Fruit fly (Drosophila melanogaster) whole organism, embryonic: ENCODE measurements around the gene Zif.
A peak's percentile ranks its signal among the peaks of the same experiment; 100 is the strongest.

ENCODE experiments used
- Asciz ChIP-seq: fragments of 200-800 bp; sonication (Bioruptor generic); optimal IDR thresholded peaks from 2 replicates; lab custom pipeline; 2017; ENCODE audit warnings: missing biosample characterization, mild to moderate bottlenecking, missing genetic modification characterization, missing genetic modification reagents
- Bgb ChIP-seq: fragments of 200-800 bp; sonication (Bioruptor generic); IDR thresholded peaks from 2 replicates; pipeline ENCODE4 v1.3.6; 2022; ENCODE audit warnings: missing biosample characterization, missing genetic modification characterization; ENCODE audit not compliant: partially characterized antibody
- CG10147 ChIP-seq: fragments of 200-800 bp; sonication (Bioruptor generic); optimal IDR thresholded peaks from 2 replicates; lab custom pipeline; 2019; ENCODE audit warnings: missing biosample characterization, mild to moderate bottlenecking, missing genetic modification characterization, moderate library complexity
- CG10543 ChIP-seq: fragments of 200-800 bp; sonication (Bioruptor generic); optimal IDR thresholded peaks from 3 replicates; lab custom pipeline; 2017; ENCODE audit warnings: missing biosample characterization, mild to moderate bottlenecking, missing genetic modification characterization, moderate library complexity
- CG10979 ChIP-seq: fragments of 200-800 bp; sonication (Bioruptor generic); optimal IDR thresholded peaks from 2 replicates; lab custom pipeline; 2018; ENCODE audit warnings: missing biosample characterization, mild to moderate bottlenecking, missing genetic modification characterization, moderate library complexity
- CG11695 ChIP-seq: fragments of 200-800 bp; sonication (Bioruptor generic); IDR thresholded peaks from 3 replicates; pipeline ENCODE4 v1.3.6; 2022; ENCODE audit warnings: missing biosample characterization, missing genetic modification characterization
- CG12391 ChIP-seq: fragments of 200-800 bp; sonication (Bioruptor generic); optimal IDR thresholded peaks from 3 replicates; lab custom pipeline; 2018; ENCODE audit warnings: missing biosample characterization, mild to moderate bottlenecking, missing genetic modification characterization, moderate library complexity
- CG13296 ChIP-seq: fragments of 200-800 bp; sonication (Bioruptor generic); optimal IDR thresholded peaks from 3 replicates; lab custom pipeline; 2018; ENCODE audit warnings: missing biosample characterization, mild to moderate bottlenecking, missing genetic modification characterization
- CG13775 ChIP-seq: fragments of 200-800 bp; sonication (Bioruptor generic); optimal IDR thresholded peaks from 3 replicates; lab custom pipeline; 2017; ENCODE audit warnings: missing biosample characterization, mild to moderate bottlenecking, missing genetic modification characterization
- CG17912 ChIP-seq: fragments of 200-800 bp; sonication (Bioruptor generic); optimal IDR thresholded peaks from 2 replicates; lab custom pipeline; 2018; ENCODE audit warnings: missing biosample characterization, mild to moderate bottlenecking, missing genetic modification characterization
- CG18262 ChIP-seq: fragments of 200-800 bp; optimal IDR thresholded peaks from 3 replicates; lab custom pipeline; 2019; ENCODE audit warnings: missing biosample characterization, mild to moderate bottlenecking, missing genetic modification characterization, moderate library complexity
- CG18476 ChIP-seq: fragments of 200-800 bp; sonication (Bioruptor generic); optimal IDR thresholded peaks from 2 replicates; lab custom pipeline; 2016; ENCODE audit warnings: missing biosample characterization, mild to moderate bottlenecking, missing genetic modification characterization
- CG18599 ChIP-seq: fragments of 200-800 bp; sonication (Bioruptor generic); optimal IDR thresholded peaks from 3 replicates; lab custom pipeline; 2017; ENCODE audit warnings: missing biosample characterization, missing genetic modification characterization, mild to moderate bottlenecking, moderate library complexity, missing genetic modification reagents
- CG2120 ChIP-seq: fragments of 200-800 bp; sonication (Bioruptor generic); optimal IDR thresholded peaks from 3 replicates; lab custom pipeline; 2016; ENCODE audit warnings: missing biosample characterization, missing genetic modification characterization
- CG2678 ChIP-seq: fragments of 200-800 bp; sonication (Bioruptor generic); optimal IDR thresholded peaks from 3 replicates; lab custom pipeline; 2019; ENCODE audit warnings: missing biosample characterization, mild to moderate bottlenecking, missing genetic modification characterization, moderate library complexity
- CG2712 ChIP-seq: fragments of 200-800 bp; optimal IDR thresholded peaks from 3 replicates; lab custom pipeline; 2019; ENCODE audit warnings: missing biosample characterization, mild to moderate bottlenecking, missing genetic modification characterization, moderate library complexity
- CG30403 ChIP-seq: fragments of 200-800 bp; sonication (Bioruptor generic); optimal IDR thresholded peaks from 3 replicates; lab custom pipeline; 2016; ENCODE audit warnings: missing biosample characterization, missing genetic modification characterization
- CG4328 ChIP-seq: fragments of 200-800 bp; sonication (Bioruptor generic); optimal IDR thresholded peaks from 3 replicates; lab custom pipeline; 2017; ENCODE audit warnings: missing biosample characterization, missing genetic modification reagents, missing genetic modification characterization
- CG6175 ChIP-seq: fragments of 200-800 bp; sonication (Bioruptor generic); IDR thresholded peaks from 3 replicates; pipeline ENCODE4 v1.3.6; 2022; ENCODE audit warnings: missing biosample characterization, missing genetic modification characterization
- CG7556 ChIP-seq: fragments of 200-800 bp; sonication (Bioruptor generic); optimal IDR thresholded peaks from 2 replicates; lab custom pipeline; 2017; ENCODE audit warnings: missing biosample characterization, mild to moderate bottlenecking, missing genetic modification characterization
- CG7987 ChIP-seq: fragments of 200-800 bp; sonication (Bioruptor generic); optimal IDR thresholded peaks from 2 replicates; lab custom pipeline; 2018; ENCODE audit warnings: missing biosample characterization, mild to moderate bottlenecking, missing genetic modification characterization, moderate library complexity
- CG9727 ChIP-seq: fragments of 200-800 bp; sonication (Bioruptor generic); optimal IDR thresholded peaks from 3 replicates; lab custom pipeline; 2017; ENCODE audit warnings: missing biosample characterization, mild to moderate bottlenecking, missing genetic modification characterization
- D19A ChIP-seq: fragments of 200-800 bp; optimal IDR thresholded peaks from 3 replicates; lab custom pipeline; 2019; ENCODE audit warnings: missing biosample characterization, mild to moderate bottlenecking, missing genetic modification characterization, moderate library complexity
- Dip3 ChIP-seq: fragments of 200-800 bp; sonication (Bioruptor generic); optimal IDR thresholded peaks from 3 replicates; lab custom pipeline; 2016; ENCODE audit warnings: missing biosample characterization, missing genetic modification characterization
- Gsc ChIP-seq: fragments of 200-800 bp; sonication (Bioruptor generic); IDR thresholded peaks from 2 replicates; pipeline ENCODE4 v1.3.6; 2022; ENCODE audit warnings: missing biosample characterization, missing genetic modification characterization
- Hmr ChIP-seq: fragments of 200-800 bp; sonication (Bioruptor generic); optimal IDR thresholded peaks from 3 replicates; lab custom pipeline; 2017; ENCODE audit warnings: mild to moderate bottlenecking, missing biosample characterization, missing genetic modification reagents, missing genetic modification characterization
- Hr51 ChIP-seq, 2 experiments: fragments of 200-800 bp; sonication (Bioruptor generic); optimal IDR thresholded peaks; 2 replicates in 1 of 2; 3 replicates in 1 of 2; lab custom pipeline; 2016 to 2018; ENCODE audit warnings: missing biosample characterization in 2 of 2, missing genetic modification characterization in 2 of 2, mild to moderate bottlenecking in 1 of 2, moderate library complexity in 1 of 2
- Mrtf ChIP-seq: fragments of 200-800 bp; sonication (Bioruptor generic); IDR thresholded peaks from 3 replicates; pipeline ENCODE4 v1.3.6; 2022; ENCODE audit warnings: missing biosample characterization, missing genetic modification characterization
- Oli ChIP-seq: fragments of 200-800 bp; sonication (Bioruptor generic); optimal IDR thresholded peaks from 2 replicates; lab custom pipeline; 2018; ENCODE audit warnings: missing biosample characterization, mild to moderate bottlenecking, missing genetic modification characterization, moderate library complexity
- abd-A ChIP-seq: fragments of 200-800 bp; sonication (Bioruptor generic); optimal IDR thresholded peaks from 3 replicates; lab custom pipeline; 2019; ENCODE audit warnings: missing biosample characterization, mild to moderate bottlenecking, missing genetic modification characterization, moderate library complexity
- chinmo ChIP-seq: fragments of 200-800 bp; sonication (Bioruptor generic); IDR thresholded peaks from 4 replicates; pipeline ENCODE4 v1.3.6; 2022; ENCODE audit warnings: missing biosample characterization, missing genetic modification characterization; ENCODE audit not compliant: partially characterized antibody
- crol ChIP-seq: fragments of 200-800 bp; sonication (Bioruptor generic); IDR thresholded peaks from 2 replicates; pipeline ENCODE4 v1.3.6; 2022; ENCODE audit warnings: missing biosample characterization, missing genetic modification characterization
- dysf ChIP-seq: fragments of 200-800 bp; sonication (Bioruptor generic); IDR thresholded peaks from 3 replicates; pipeline ENCODE4 v1.3.6; 2022; ENCODE audit warnings: missing biosample characterization, missing genetic modification characterization
- gem ChIP-seq: fragments of 200-800 bp; sonication (Bioruptor generic); optimal IDR thresholded peaks from 2 replicates; lab custom pipeline; 2019; ENCODE audit warnings: missing biosample characterization, mild to moderate bottlenecking, missing genetic modification characterization, moderate library complexity
- lab ChIP-seq: fragments of 200-800 bp; sonication (Bioruptor generic); optimal IDR thresholded peaks from 3 replicates; lab custom pipeline; 2017; ENCODE audit warnings: missing biosample characterization, missing genetic modification characterization, mild to moderate bottlenecking, moderate library complexity, missing genetic modification reagents
- mirr ChIP-seq: fragments of 200-800 bp; sonication (Bioruptor generic); optimal IDR thresholded peaks from 3 replicates; lab custom pipeline; 2018; ENCODE audit warnings: missing biosample characterization, mild to moderate bottlenecking, missing genetic modification characterization
- mld ChIP-seq: fragments of 200-800 bp; sonication (Bioruptor generic); IDR thresholded peaks from 3 replicates; pipeline ENCODE4 v1.3.6; 2022; ENCODE audit warnings: missing biosample characterization, missing genetic modification characterization; ENCODE audit not compliant: partially characterized antibody
- pan ChIP-seq, 4 experiments: fragments of >200 bp in 3 of 4; fragments of 200-800 bp in 1 of 4; sonication (Bioruptor generic) in 1 of 4; optimal IDR thresholded peaks in 3 of 4; IDR thresholded peaks in 1 of 4; 2 replicates each; pipeline versions ENCODE4 v1.3.6 to Lab custom; 2017 to 2022; ENCODE audit warnings: missing biosample characterization in 2 of 4, missing genetic modification characterization in 2 of 4, mixed read lengths in 1 of 4
- psq ChIP-seq: fragments of 200-800 bp; sonication (Bioruptor generic); optimal IDR thresholded peaks from 2 replicates; lab custom pipeline; 2017; ENCODE audit warnings: missing biosample characterization, missing genetic modification characterization
- row ChIP-seq: fragments of 200-800 bp; sonication (Bioruptor generic); IDR thresholded peaks from 3 replicates; pipeline ENCODE4 v1.3.6; 2022; ENCODE audit warnings: missing biosample characterization, missing genetic modification characterization
- sd ChIP-seq: fragments of 200-800 bp; sonication (Bioruptor generic); optimal IDR thresholded peaks from 3 replicates; lab custom pipeline; 2018; ENCODE audit warnings: missing biosample characterization, mild to moderate bottlenecking, missing genetic modification characterization, moderate library complexity
- slou ChIP-seq: fragments of 200-800 bp; sonication (Bioruptor generic); optimal IDR thresholded peaks from 3 replicates; lab custom pipeline; 2016; ENCODE audit warnings: missing biosample characterization, missing genetic modification characterization
- so ChIP-seq: fragments of 200-800 bp; sonication (Bioruptor generic); IDR thresholded peaks from 3 replicates; pipeline ENCODE4 v1.3.6; 2022; ENCODE audit warnings: missing biosample characterization, missing genetic modification characterization
- sug ChIP-seq: fragments of 200-800 bp; optimal IDR thresholded peaks from 2 replicates; lab custom pipeline; 2019; ENCODE audit warnings: missing biosample characterization, mild to moderate bottlenecking, missing genetic modification characterization, moderate library complexity
- tgo ChIP-seq: fragments of 200-800 bp; sonication (Bioruptor generic); IDR thresholded peaks from 3 replicates; pipeline ENCODE4 v1.3.6; 2022; ENCODE audit warnings: missing biosample characterization, missing genetic modification characterization
- tio ChIP-seq: fragments of 200-800 bp; sonication (Bioruptor generic); optimal IDR thresholded peaks from 2 replicates; lab custom pipeline; 2017; ENCODE audit warnings: missing biosample characterization, missing genetic modification characterization, inconsistent platforms

Zif gene

dm6 chr3R:6414439-6415344 is 42.2 kb upstream of the Zif start (continued):
- no peak for TF ChIP-seq Dip3 (GFP tag; lab: Kevin White, UChicago)
- TF ChIP-seq sug (tag; lab: Kevin White, UChicago), result peak; percentile 13
- peak; percentile 32 for TF ChIP-seq Oli (tag; lab: Kevin White, UChicago)
- TF ChIP-seq Hr51 (GFP tag; optimal IDR thresholded peaks at IDR 0.05; lab: Kevin White, UChicago), result peak in 1 of 2 experiments; percentile 62
- TF ChIP-seq CG2120 (GFP tag; lab: Kevin White, UChicago), result peak; percentile 7
- peak; percentile 45 for TF ChIP-seq CG18262
- TF ChIP-seq Hmr (GFP tag; lab: Kevin White, UChicago), result peak; percentile 36
- peak; percentile 50 for TF ChIP-seq lab (GFP tag; lab: Kevin White, UChicago)
- peak; percentile 89; the same call in 3 of the 4 replicates for TF ChIP-seq chinmo (GFP tag; lab: Robert Waterston, UW)
- peak; percentile 30 for TF ChIP-seq CG10979
- peak; percentile 98 for TF ChIP-seq crol (GFP tag; lab: Robert Waterston, UW)
- TF ChIP-seq CG9727 (GFP tag; lab: Kevin White, UChicago), result peak; percentile 55
- peak; percentile 26 for TF ChIP-seq tio
- peak; percentile 71 for TF ChIP-seq CG2678 (tag; lab: Kevin White, UChicago)
- no peak for TF ChIP-seq CG17912
- TF ChIP-seq CG13296, result peak; percentile 28
- peak; percentile 30 for TF ChIP-seq CG10147 (GFP tag; lab: Kevin White, UChicago)
- TF ChIP-seq D19A (tag; lab: Kevin White, UChicago), result peak; percentile 18
- TF ChIP-seq mld (GFP tag; lab: Robert Waterston, UW), result no peak
- TF ChIP-seq row (GFP tag; lab: Robert Waterston, UW), result peak; percentile 41; the same call in 1 of the 3 replicates
- peak; percentile 27 for TF ChIP-seq slou (GFP tag; lab: Kevin White, UChicago)
- peak; percentile 34; the same call in 1 of the 2 replicates for TF ChIP-seq Bgb (GFP tag; lab: Robert Waterston, UW)
- TF ChIP-seq CG18476 (GFP tag; lab: Kevin White, UChicago), result no peak
- TF ChIP-seq Asciz (GFP tag; lab: Kevin White, UChicago), result peak; percentile 34
- peak; percentile 51 for TF ChIP-seq CG12391 (tag; lab: Kevin White, UChicago)
- TF ChIP-seq Mrtf (GFP tag; lab: Robert Waterston, UW), result no peak
- peak; percentile 76 for TF ChIP-seq CG7556 (GFP tag; lab: Kevin White, UChicago)
- TF ChIP-seq tgo (GFP tag; lab: Robert Waterston, UW), result peak; percentile 16; the same call in 1 of the 3 replicates
- TF ChIP-seq CG4328, result no peak
- TF ChIP-seq abd-A, result peak; percentile 100
- no peak for TF ChIP-seq psq
- TF ChIP-seq dysf (GFP tag; lab: Robert Waterston, UW), result peak; percentile 28; the same call in 1 of the 3 replicates
- peak; percentile 28 for TF ChIP-seq CG18599
- no peak for TF ChIP-seq so
- peak; percentile 74 for TF ChIP-seq gem
- peak; percentile 8 for TF ChIP-seq CG13775 (GFP tag; lab: Kevin White, UChicago)
- TF ChIP-seq Gsc (GFP tag; lab: Robert Waterston, UW), result no peak
- no peak for TF ChIP-seq pan (optimal IDR thresholded peaks at IDR 0.05; lab: Kevin White, UChicago)
- TF ChIP-seq pan (GFP tag; optimal IDR thresholded peaks at IDR 0.05 in 1 of 2, IDR thresholded peaks at IDR 0.05 in 1 of 2), result peak in 1 of 2 experiments; percentile 36
- TF ChIP-seq CG10543 (GFP tag; lab: Kevin White, UChicago), result peak; percentile 71
- TF ChIP-seq CG6175 (GFP tag; lab: Robert Waterston, UW), result no peak
- TF ChIP-seq CG2712 (tag; lab: Kevin White, UChicago), result peak; percentile 38
- TF ChIP-seq mirr (GFP tag; lab: Kevin White, UChicago), result peak; percentile 69
- TF ChIP-seq CG11695 (GFP tag; lab: Robert Waterston, UW), result 0 out of 3 replicates have a peak, but pooled peaks have one; percentile 40
- TF ChIP-seq sd (tag; lab: Kevin White, UChicago), result peak; percentile 61
- TF ChIP-seq CG7987, result peak; percentile 21
- peak; percentile 55 for TF ChIP-seq CG30403 (GFP tag; lab: Kevin White, UChicago)
